Fruit fly (Drosophila melanogaster) whole organism, embryonic: Measurements from ENCODE around the gene Pits.

Experiments used
- Awh ChIP-seq: fragments of 200-800 bp; sonication (Bioruptor generic); IDR thresholded peaks from 2 replicates; pipeline ENCODE4, ENCODE4 v1.3.6; 2022; ENCODE audit warnings: missing biosample characterization, missing genetic modification characterization
- B-H2 ChIP-seq: fragments of 200-800 bp; sonication (Bioruptor generic); optimal IDR thresholded peaks from 2 replicates; lab custom pipeline; 2018; ENCODE audit warnings: missing biosample characterization, mild to moderate bottlenecking, missing genetic modification characterization
- CG10274 ChIP-seq: fragments of 200-800 bp; sonication (Bioruptor generic); optimal IDR thresholded peaks from 3 replicates; lab custom pipeline; 2017; ENCODE audit warnings: missing biosample characterization, mild to moderate bottlenecking, missing genetic modification characterization
- CG12391 ChIP-seq: fragments of 200-800 bp; sonication (Bioruptor generic); optimal IDR thresholded peaks from 3 replicates; lab custom pipeline; 2018; ENCODE audit warnings: missing biosample characterization, mild to moderate bottlenecking, missing genetic modification characterization, moderate library complexity
- CG13775 ChIP-seq: fragments of 200-800 bp; sonication (Bioruptor generic); optimal IDR thresholded peaks from 3 replicates; lab custom pipeline; 2017; ENCODE audit warnings: missing biosample characterization, mild to moderate bottlenecking, missing genetic modification characterization
- CG1647 ChIP-seq: fragments of 200-800 bp; sonication (Bioruptor generic); optimal IDR thresholded peaks from 3 replicates; lab custom pipeline; 2016; ENCODE audit warnings: missing biosample characterization, missing genetic modification characterization
- CG17359 ChIP-seq: fragments of 200-800 bp; sonication (Bioruptor generic); optimal IDR thresholded peaks from 3 replicates; lab custom pipeline; 2018; ENCODE audit warnings: missing biosample characterization, mild to moderate bottlenecking, missing genetic modification characterization, moderate library complexity
- CG17568 ChIP-seq: fragments of 200-800 bp; sonication (Bioruptor generic); optimal IDR thresholded peaks from 2 replicates; lab custom pipeline; 2018; ENCODE audit warnings: missing biosample characterization, mild to moderate bottlenecking, missing genetic modification characterization, moderate library complexity
- CG2712 ChIP-seq: fragments of 200-800 bp; optimal IDR thresholded peaks from 3 replicates; lab custom pipeline; 2019; ENCODE audit warnings: missing biosample characterization, mild to moderate bottlenecking, missing genetic modification characterization, moderate library complexity
- CG2889 ChIP-seq: fragments of 200-800 bp; sonication (Bioruptor generic); IDR thresholded peaks from 3 replicates; pipeline ENCODE4 v1.3.6; 2022; ENCODE audit warnings: missing biosample characterization, missing genetic modification characterization
- CG30020 ChIP-seq: fragments of 200-800 bp; optimal IDR thresholded peaks from 2 replicates; lab custom pipeline; 2019; ENCODE audit warnings: missing biosample characterization, mild to moderate bottlenecking, missing genetic modification characterization, moderate library complexity
- CG43689 ChIP-seq: fragments of 200-800 bp; sonication (Bioruptor generic); IDR thresholded peaks from 2 replicates; pipeline ENCODE4 v1.3.6; 2022; ENCODE audit warnings: missing biosample characterization, missing genetic modification characterization
- CG6175 ChIP-seq: fragments of 200-800 bp; sonication (Bioruptor generic); IDR thresholded peaks from 3 replicates; pipeline ENCODE4 v1.3.6; 2022; ENCODE audit warnings: missing biosample characterization, missing genetic modification characterization
- CG7357 ChIP-seq: fragments of 200-800 bp; sonication (Bioruptor generic); IDR thresholded peaks from 3 replicates; pipeline ENCODE4 v1.3.6; 2022; ENCODE audit warnings: missing biosample characterization, missing genetic modification characterization
- CkIIα-i1 ChIP-seq: fragments of 200-800 bp; sonication (Bioruptor generic); IDR thresholded peaks from 2 replicates; pipeline ENCODE4 v1.3.6; 2022; ENCODE audit warnings: missing biosample characterization, missing genetic modification characterization
- CrebB ChIP-seq: fragments of 200-800 bp; sonication (Bioruptor generic); optimal IDR thresholded peaks from 3 replicates; lab custom pipeline; 2018; ENCODE audit warnings: missing biosample characterization, mild to moderate bottlenecking, missing genetic modification characterization
- Dll ChIP-seq: fragments of 200-800 bp; sonication (Bioruptor generic); IDR thresholded peaks from 4 replicates; pipeline ENCODE4 v1.3.6; 2022; ENCODE audit warnings: missing biosample characterization, missing genetic modification characterization; ENCODE audit not compliant: partially characterized antibody
- Doc2 ChIP-seq: fragments of 200-800 bp; sonication (Bioruptor generic); IDR thresholded peaks from 2 replicates; pipeline ENCODE4 v1.3.6; 2022; ENCODE audit warnings: missing biosample characterization, missing genetic modification characterization
- Ets97D ChIP-seq: fragments of 200-800 bp; sonication (Bioruptor generic); optimal IDR thresholded peaks from 3 replicates; lab custom pipeline; 2016; ENCODE audit warnings: missing biosample characterization, missing genetic modification characterization
- HLH3B ChIP-seq: fragments of 200-800 bp; sonication (Bioruptor generic); IDR thresholded peaks from 2 replicates; pipeline ENCODE4 v1.3.6; 2022; ENCODE audit warnings: missing biosample characterization, missing genetic modification characterization
- HLH4C ChIP-seq: fragments of 200-800 bp; sonication (Bioruptor generic); IDR thresholded peaks from 3 replicates; pipeline ENCODE4 v1.3.6; 2022; ENCODE audit warnings: missing biosample characterization, missing genetic modification characterization; ENCODE audit not compliant: partially characterized antibody
- HmgD ChIP-seq: fragments of 200-800 bp; sonication (Bioruptor generic); optimal IDR thresholded peaks from 3 replicates; lab custom pipeline; 2016; ENCODE audit warnings: missing biosample characterization, missing genetic modification characterization
- Hsf ChIP-seq: fragments of 200-800 bp; sonication (Bioruptor generic); optimal IDR thresholded peaks from 3 replicates; lab custom pipeline; 2016; ENCODE audit warnings: missing biosample characterization, missing genetic modification characterization
- Lhr ChIP-seq: fragments of 200-800 bp; sonication (Bioruptor generic); optimal IDR thresholded peaks from 3 replicates; lab custom pipeline; 2017; ENCODE audit warnings: mild to moderate bottlenecking, missing biosample characterization, missing genetic modification reagents, missing genetic modification characterization
- MTF-1 ChIP-seq: fragments of 200-800 bp; sonication (Bioruptor generic); optimal IDR thresholded peaks from 2 replicates; lab custom pipeline; 2018; ENCODE audit warnings: missing biosample characterization, mild to moderate bottlenecking, missing genetic modification characterization, borderline replicate concordance
- Nf-YB ChIP-seq: fragments of 200-800 bp; sonication (Bioruptor generic); optimal IDR thresholded peaks from 3 replicates; lab custom pipeline; 2019; ENCODE audit warnings: missing biosample characterization, mild to moderate bottlenecking, missing genetic modification characterization, moderate library complexity
- Stat92E ChIP-seq, 3 experiments: fragments of >200 bp in 2 of 3; fragments of 200-800 bp in 1 of 3; sonication (Bioruptor generic) in 1 of 3; optimal IDR thresholded peaks; 2 replicates each; lab custom pipeline; 2017 to 2019; ENCODE audit warnings: missing biosample characterization in 3 of 3, missing genetic modification characterization in 3 of 3, mild to moderate bottlenecking in 1 of 3, moderate library complexity in 1 of 3
- Xbp1 ChIP-seq: fragments of 200-800 bp; sonication (Bioruptor generic); optimal IDR thresholded peaks from 3 replicates; lab custom pipeline; 2016; ENCODE audit warnings: missing biosample characterization, mild to moderate bottlenecking, missing genetic modification characterization
- al ChIP-seq: fragments of 200-800 bp; sonication (Bioruptor generic); IDR thresholded peaks from 2 replicates; pipeline ENCODE4 v1.3.6; 2022; ENCODE audit warnings: missing biosample characterization, missing genetic modification characterization
- ap ChIP-seq: fragments of 200-800 bp; sonication (Bioruptor generic); IDR thresholded peaks from 2 replicates; pipeline ENCODE4 v1.3.6; 2022; ENCODE audit warnings: missing biosample characterization, missing genetic modification characterization
- btn ChIP-seq: fragments of 200-800 bp; sonication (Bioruptor generic); optimal IDR thresholded peaks from 2 replicates; lab custom pipeline; 2016; ENCODE audit warnings: missing biosample characterization, missing genetic modification characterization
- crc ChIP-seq: fragments of 200-800 bp; sonication (Bioruptor generic); optimal IDR thresholded peaks from 2 replicates; lab custom pipeline; 2016; ENCODE audit warnings: missing biosample characterization, missing genetic modification characterization
- croc ChIP-seq: fragments of 200-800 bp; sonication (Bioruptor generic); conservative IDR thresholded peaks from 3 replicates; pipeline ENCODE4 v1.3.6; 2022; ENCODE audit warnings: missing biosample characterization, missing genetic modification characterization
- danr ChIP-seq: fragments of 200-800 bp; sonication (Bioruptor generic); IDR thresholded peaks from 2 replicates; pipeline ENCODE4 v1.3.6; 2022; ENCODE audit warnings: missing biosample characterization, missing genetic modification characterization
- fd102C ChIP-seq: fragments of 200-800 bp; sonication (Bioruptor generic); optimal IDR thresholded peaks from 2 replicates; lab custom pipeline; 2018; ENCODE audit warnings: missing biosample characterization, mild to moderate bottlenecking, missing genetic modification characterization, moderate library complexity
- gce ChIP-seq: fragments of 200-800 bp; sonication (Bioruptor generic); IDR thresholded peaks from 3 replicates; pipeline ENCODE4 v1.3.6; 2022; ENCODE audit warnings: missing biosample characterization, missing genetic modification characterization
- gfzf ChIP-seq: fragments of 200-800 bp; sonication (Bioruptor generic); optimal IDR thresholded peaks from 2 replicates; lab custom pipeline; 2016; ENCODE audit warnings: missing biosample characterization, mild to moderate bottlenecking, missing genetic modification characterization, moderate library complexity
- pb ChIP-seq: fragments of 200-800 bp; sonication (Bioruptor generic); optimal IDR thresholded peaks from 3 replicates; lab custom pipeline; 2016; ENCODE audit warnings: missing biosample characterization, missing genetic modification characterization
- pfk ChIP-seq: fragments of 200-800 bp; sonication (Bioruptor generic); optimal IDR thresholded peaks from 2 replicates; lab custom pipeline; 2018; ENCODE audit warnings: missing biosample characterization, mild to moderate bottlenecking, missing genetic modification characterization, moderate library complexity
- pho ChIP-seq: fragments of 200-800 bp; sonication (Bioruptor generic); optimal IDR thresholded peaks from 2 replicates; lab custom pipeline; 2016; ENCODE audit warnings: missing biosample characterization, missing genetic modification characterization
- pzg ChIP-seq: fragments of 200-800 bp; sonication (Bioruptor generic); optimal IDR thresholded peaks from 3 replicates; lab custom pipeline; 2018; ENCODE audit warnings: missing biosample characterization, mild to moderate bottlenecking, missing genetic modification characterization, moderate library complexity
- run ChIP-seq: fragments of 200-800 bp; sonication (Bioruptor generic); optimal IDR thresholded peaks from 3 replicates; lab custom pipeline; 2018; ENCODE audit warnings: missing biosample characterization, mild to moderate bottlenecking, missing genetic modification characterization
- slp2 ChIP-seq: fragments of 200-800 bp; sonication (Bioruptor generic); optimal IDR thresholded peaks from 2 replicates; lab custom pipeline; 2016; ENCODE audit warnings: missing biosample characterization, missing genetic modification characterization
- sug ChIP-seq: fragments of 200-800 bp; optimal IDR thresholded peaks from 2 replicates; lab custom pipeline; 2019; ENCODE audit warnings: missing biosample characterization, mild to moderate bottlenecking, missing genetic modification characterization, moderate library complexity
- tin ChIP-seq: fragments of 200-800 bp; sonication (Bioruptor generic); optimal IDR thresholded peaks from 3 replicates; lab custom pipeline; 2016; ENCODE audit warnings: missing biosample characterization, missing genetic modification characterization
- trh ChIP-seq: fragments of 200-800 bp; sonication (Bioruptor generic); optimal IDR thresholded peaks from 2 replicates; lab custom pipeline; 2016; ENCODE audit warnings: missing biosample characterization, missing genetic modification characterization
- tup ChIP-seq: fragments of 200-800 bp; sonication (Bioruptor generic); optimal IDR thresholded peaks from 2 replicates; lab custom pipeline; 2016; ENCODE audit warnings: missing biosample characterization, mild to moderate bottlenecking, missing genetic modification characterization, moderate library complexity
- tx ChIP-seq: fragments of 200-800 bp; sonication (Bioruptor generic); optimal IDR thresholded peaks from 2 replicates; lab custom pipeline; 2016; ENCODE audit warnings: missing biosample characterization, missing genetic modification characterization

The Pits gene

dm6 chrX:12582984-12583869 is at the start of gene Pits:
Gene Pits, minus strand, starts transcription at chrX:12583193.
- TF ChIP-seq pb (GFP tag; lab: Kevin White, UChicago) (peak; percentile 30), CG2889 (GFP tag; lab: Robert Waterston, UW) (no peak), Awh (GFP tag; lab: Robert Waterston, UW) (peak; percentile 32; the same call in 1 of the 2 replicates), CG13775 (GFP tag; lab: Kevin White, UChicago) (peak; percentile 34), Lhr (GFP tag; lab: Kevin White, UChicago) (peak; percentile 96), crc (GFP tag; lab: Kevin White, UChicago) (no peak), CG43689 (GFP tag; lab: Robert Waterston, UW) (no peak), CG2712 (tag; lab: Kevin White, UChicago) (peak; percentile 40), HLH3B (GFP tag; lab: Robert Waterston, UW) (peak; percentile 47; the same call in 1 of the 2 replicates), CG1647 (GFP tag; lab: Kevin White, UChicago) (peak; percentile 1), danr (GFP tag; lab: Robert Waterston, UW) (no peak), CG12391 (tag; lab: Kevin White, UChicago) (peak; percentile 55), Nf-YB (GFP tag; lab: Kevin White, UChicago) (peak; percentile 21), al (GFP tag; lab: Robert Waterston, UW) (no peak), Xbp1 (GFP tag; lab: Kevin White, UChicago) (peak; percentile 47), Doc2 (GFP tag; lab: Robert Waterston, UW) (no peak), CG10274 (no peak), tin (peak; percentile 17), croc (GFP tag; lab: Robert Waterston, UW) (no peak), CG17568 (GFP tag; lab: Kevin White, UChicago) (peak; percentile 1), CG6175 (peak; percentile 71; the same call in 2 of the 3 replicates), CrebB (tag; lab: Kevin White, UChicago) (peak; percentile 82), B-H2 (GFP tag; lab: Kevin White, UChicago) (peak; percentile 50), Stat92E (GFP tag; optimal IDR thresholded peaks at IDR 0.05; lab: Kevin White, UChicago) (peak in 1 of 3 experiments; percentile 87), run (tag; lab: Kevin White, UChicago) (peak; percentile 19), CG7357 (GFP tag; lab: Robert Waterston, UW) (no peak), HmgD (peak; percentile 68), slp2 (GFP tag; lab: Kevin White, UChicago) (no peak), fd102C (GFP tag; lab: Kevin White, UChicago) (peak; percentile 1), CkIIα-i1 (no peak), btn (GFP tag; lab: Kevin White, UChicago) (peak; percentile 7), CG17359 (tag; lab: Kevin White, UChicago) (peak; percentile 38), MTF-1 (GFP tag; lab: Kevin White, UChicago) (peak; percentile 80), HLH4C (GFP tag; lab: Robert Waterston, UW) (peak; percentile 53; the same call in 1 of the 3 replicates), pzg (peak; percentile 97), Ets97D (GFP tag; lab: Kevin White, UChicago) (peak; percentile 93), sug (tag; lab: Kevin White, UChicago) (peak; percentile 65), trh (GFP tag; lab: Kevin White, UChicago) (no peak), tup (no peak), tx (GFP tag; lab: Kevin White, UChicago) (peak; percentile 26), gfzf (peak; percentile 99), gce (GFP tag; lab: Robert Waterston, UW) (peak; percentile 52; the same call in 2 of the 3 replicates), ap (GFP tag; lab: Robert Waterston, UW) (no peak), Dll (GFP tag; lab: Robert Waterston, UW) (no peak), CG30020 (tag; lab: Kevin White, UChicago) (peak; percentile 42), Hsf (GFP tag; lab: Kevin White, UChicago) (no peak), pfk (peak; percentile 82), pho (peak; percentile 35)
